Fruit fly (Drosophila melanogaster): ENCODE measurements around the gene CG18284.

Gene CG18284

DNA sequence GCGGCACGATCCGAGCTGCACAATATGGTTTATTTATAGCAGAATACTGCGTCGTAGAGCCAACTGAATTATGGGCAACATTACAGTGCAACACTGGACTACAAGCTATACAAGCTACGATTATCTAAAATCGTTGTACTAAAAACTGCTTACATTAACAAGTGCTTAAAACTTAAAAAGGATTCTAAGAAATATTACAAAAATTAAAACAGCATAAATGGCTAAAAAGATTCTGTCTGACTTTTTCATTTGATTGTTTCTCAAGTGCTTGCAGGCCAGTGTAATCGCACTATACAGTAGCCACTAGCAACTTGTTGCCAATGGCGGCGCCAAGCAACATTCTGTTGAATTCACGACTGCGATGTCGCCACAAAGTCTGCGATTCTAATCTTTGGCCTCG, 27.0 kb upstream of the CG18284 start (continued):
- no peak for TF ChIP-seq pfk (GFP tag; optimal IDR thresholded peaks at IDR 0.05)
- peak; percentile 57; the same call in 1 of the 2 replicates for TF ChIP-seq bowl (GFP tag; IDR thresholded peaks at IDR 0.05)
- TF ChIP-seq Six4 (GFP tag; optimal IDR thresholded peaks at IDR 0.05) = peak; percentile 57
- peak; percentile 32 for TF ChIP-seq nerfin-1 (tag; optimal IDR thresholded peaks at IDR 0.05)
- TF ChIP-seq slbo (GFP tag; IDR thresholded peaks at IDR 0.05) = peak; percentile 61
- TF ChIP-seq gt (GFP tag; IDR thresholded peaks at IDR 0.05) = 0 out of 2 replicates have a peak, but pooled peaks have one; percentile 19
- TF ChIP-seq grau (tag; optimal IDR thresholded peaks at IDR 0.05) = peak; percentile 74
- 0 out of 2 replicates have a peak, but pooled peaks have one; percentile 42 for TF ChIP-seq CG43689 (GFP tag; IDR thresholded peaks at IDR 0.05)
- peak; percentile 75 for TF ChIP-seq Hsf (GFP tag; optimal IDR thresholded peaks at IDR 0.05)
- peak; percentile 81 for TF ChIP-seq CG2889 (GFP tag; IDR thresholded peaks at IDR 0.05)
- peak; percentile 41 for TF ChIP-seq Deaf1 (tag; optimal IDR thresholded peaks at IDR 0.05)
- TF ChIP-seq ro (GFP tag; IDR thresholded peaks at IDR 0.05) = peak; percentile 50
- TF ChIP-seq CG1602 (GFP tag; optimal IDR thresholded peaks at IDR 0.05) = peak; percentile 68
- TF ChIP-seq CG2712 (tag; optimal IDR thresholded peaks at IDR 0.05) = peak; percentile 86
- no peak for TF ChIP-seq corto (GFP tag; optimal IDR thresholded peaks at IDR 0.05)
- TF ChIP-seq CG4707 (GFP tag; optimal IDR thresholded peaks at IDR 0.05) = peak; percentile 13
- TF ChIP-seq HLHmδ (GFP tag; optimal IDR thresholded peaks at IDR 0.05) = no peak
- TF ChIP-seq bcd (GFP tag; optimal IDR thresholded peaks at IDR 0.05) = peak; percentile 68
- TF ChIP-seq CG12071 (GFP tag; optimal IDR thresholded peaks at IDR 0.05) = peak; percentile 47
- peak; percentile 19 for TF ChIP-seq CG1792 (GFP tag; optimal IDR thresholded peaks at IDR 0.05)
- TF ChIP-seq CG9876 (GFP tag; optimal IDR thresholded peaks at IDR 0.05) = no peak
- peak; percentile 43 for TF ChIP-seq CG2120 (GFP tag; optimal IDR thresholded peaks at IDR 0.05)
- peak; percentile 61 for TF ChIP-seq chn (GFP tag; optimal IDR thresholded peaks at IDR 0.05)
- TF ChIP-seq HLH54F (GFP tag; optimal IDR thresholded peaks at IDR 0.05) = no peak
- peak; percentile 47; the same call in 1 of the 2 replicates for TF ChIP-seq Oaz (GFP tag; IDR thresholded peaks at IDR 0.05)
- no peak for TF ChIP-seq gcm2 (GFP tag; optimal IDR thresholded peaks at IDR 0.05)
- peak; percentile 48 for TF ChIP-seq CG12769 (tag; optimal IDR thresholded peaks at IDR 0.05)
- peak; percentile 78 for TF ChIP-seq gsb-n (tag; optimal IDR thresholded peaks at IDR 0.05)
- peak; percentile 86 for TF ChIP-seq row (GFP tag; IDR thresholded peaks at IDR 0.05)
- TF ChIP-seq CG10979 (tag; optimal IDR thresholded peaks at IDR 0.05) = peak; percentile 87
- 0 out of 2 replicates have a peak, but pooled peaks have one; percentile 37 for TF ChIP-seq al (GFP tag; IDR thresholded peaks at IDR 0.05)
- peak; percentile 5 for TF ChIP-seq Hand (GFP tag; optimal IDR thresholded peaks at IDR 0.05)
- TF ChIP-seq ATbp (GFP tag; optimal IDR thresholded peaks at IDR 0.05) = peak; percentile 76
- TF ChIP-seq Sry-β (GFP tag; optimal IDR thresholded peaks at IDR 0.05) = no peak
- TF ChIP-seq vvl (GFP tag; IDR thresholded peaks at IDR 0.05) = peak; percentile 93
- TF ChIP-seq unpg (GFP tag; optimal IDR thresholded peaks at IDR 0.05) = peak; percentile 85
- peak; percentile 16 for TF ChIP-seq Ravus (GFP tag; IDR thresholded peaks at IDR 0.05)
- TF ChIP-seq gro (GFP tag; optimal IDR thresholded peaks at IDR 0.05) = no peak
- TF ChIP-seq NFAT (GFP tag; IDR thresholded peaks at IDR 0.05) = no peak
- TF ChIP-seq CG17802 (tag; optimal IDR thresholded peaks at IDR 0.05) = peak; percentile 30
- peak; percentile 39 for TF ChIP-seq Dek (tag; optimal IDR thresholded peaks at IDR 0.05)
- TF ChIP-seq Dip2 (GFP tag; IDR thresholded peaks at IDR 0.05) = no peak
- no peak for TF ChIP-seq Vsx1 (GFP tag; optimal IDR thresholded peaks at IDR 0.05)
- TF ChIP-seq cg (GFP tag; optimal IDR thresholded peaks at IDR 0.05) = no peak
- TF ChIP-seq Drgx (GFP tag; IDR thresholded peaks at IDR 0.05) = peak; percentile 96
- TF ChIP-seq CG18476 (GFP tag; optimal IDR thresholded peaks at IDR 0.05) = peak; percentile 59
- TF ChIP-seq CG2129 (GFP tag; IDR thresholded peaks at IDR 0.05; ENCODE audit: partially characterized antibody) = no peak
- TF ChIP-seq CG11085 (GFP tag; IDR thresholded peaks at IDR 0.05) = peak; percentile 32; the same call in 1 of the 2 replicates
- no peak for TF ChIP-seq CG6854 (GFP tag; optimal IDR thresholded peaks at IDR 0.05)
- TF ChIP-seq CG7357 (GFP tag; IDR thresholded peaks at IDR 0.05) = peak; percentile 57; the same call in 1 of the 3 replicates
- TF ChIP-seq phol (tag; optimal IDR thresholded peaks at IDR 0.05) = peak; percentile 81
